Worm (Caenorhabditis elegans) whole organism, L2 larva: ENCODE measurements around the gene ZK742.4.

ENCODE experiments used
- C34F6.9 ChIP-seq: fragments of 150-350 bp; optimal IDR thresholded peaks from 2 replicates; lab custom pipeline; 2014; ENCODE audit warnings: missing biosample characterization, missing genetic modification characterization
- R02D3.7 ChIP-seq: fragments of 150-350 bp; optimal IDR thresholded peaks from 2 replicates; lab custom pipeline; 2014; ENCODE audit warnings: missing biosample characterization, missing genetic modification characterization
- ZK546.5 ChIP-seq: sonication (generic microtip); optimal IDR thresholded peaks from 2 replicates; lab custom pipeline; 2017; ENCODE audit warnings: missing biosample characterization, missing genetic modification characterization
- ama-1 ChIP-seq: fragments of 150-350 bp; optimal IDR thresholded peaks from 2 replicates; lab custom pipeline; 2018; ENCODE audit warnings: inconsistent platforms
- blmp-1 ChIP-seq: sonication (generic microtip); optimal IDR thresholded peaks from 2 replicates; lab custom pipeline; 2017; ENCODE audit warnings: missing genetic modification characterization, mild to moderate bottlenecking, missing compliant biosample characterization, antibody characterized with exemption, moderate library complexity; ENCODE audit not compliant: insufficient read depth
- ceh-16 ChIP-seq: fragments of 150-350 bp; optimal IDR thresholded peaks from 2 replicates; lab custom pipeline; 2014; ENCODE audit warnings: missing biosample characterization, missing genetic modification characterization
- ceh-82 ChIP-seq: fragments of 150-350 bp; optimal IDR thresholded peaks from 2 replicates; lab custom pipeline; 2014; ENCODE audit warnings: missing biosample characterization, missing genetic modification characterization
- crh-2 ChIP-seq: sonication (generic microtip); optimal IDR thresholded peaks from 2 replicates; lab custom pipeline; 2017; ENCODE audit warnings: missing biosample characterization, missing genetic modification characterization
- elt-1 ChIP-seq: fragments of 150-350 bp; optimal IDR thresholded peaks from 2 replicates; lab custom pipeline; 2014; ENCODE audit warnings: missing biosample characterization, missing genetic modification characterization
- elt-3 ChIP-seq: sonication (generic microtip); optimal IDR thresholded peaks from 2 replicates; lab custom pipeline; 2017; ENCODE audit warnings: missing biosample characterization, missing genetic modification characterization
- fos-1 ChIP-seq: fragments of 150-350 bp; optimal IDR thresholded peaks from 2 replicates; lab custom pipeline; 2014; ENCODE audit warnings: missing biosample characterization, missing genetic modification characterization
- gmeb-1 ChIP-seq: fragments of 150-350 bp; optimal IDR thresholded peaks from 2 replicates; lab custom pipeline; 2014; ENCODE audit warnings: missing biosample characterization, missing genetic modification characterization
- lin-11 ChIP-seq: fragments of 150-350 bp; sonication (generic microtip); optimal IDR thresholded peaks from 2 replicates; lab custom pipeline; 2014; ENCODE audit warnings: missing biosample characterization, missing genetic modification characterization, inconsistent platforms, mixed read lengths
- lin-13 ChIP-seq: fragments of 150-350 bp; optimal IDR thresholded peaks from 2 replicates; lab custom pipeline; 2014; ENCODE audit warnings: missing biosample characterization, missing genetic modification reagents, missing genetic modification characterization
- lsy-2 ChIP-seq, 2 experiments: fragments of 150-350 bp in 1 of 2; sonication (generic microtip) in 1 of 2; optimal IDR thresholded peaks; 2 replicates each; lab custom pipeline; 2014 to 2017; ENCODE audit warnings: missing biosample characterization in 2 of 2, missing genetic modification characterization in 2 of 2
- mab-5 ChIP-seq: fragments of 150-350 bp; optimal IDR thresholded peaks from 2 replicates; lab custom pipeline; 2014; ENCODE audit warnings: missing biosample characterization, missing genetic modification characterization
- mbf-1 ChIP-seq: sonication (generic microtip); optimal IDR thresholded peaks from 2 replicates; lab custom pipeline; 2017; ENCODE audit warnings: missing biosample characterization, missing genetic modification characterization
- nhr-12 ChIP-seq: fragments of 150-350 bp; optimal IDR thresholded peaks from 2 replicates; lab custom pipeline; 2014; ENCODE audit warnings: missing biosample characterization, missing genetic modification characterization
- nhr-129 ChIP-seq: fragments of 150-350 bp; optimal IDR thresholded peaks from 2 replicates; lab custom pipeline; 2014; ENCODE audit warnings: missing biosample characterization, missing genetic modification characterization
- nhr-21 ChIP-seq: fragments of 150-350 bp; optimal IDR thresholded peaks from 2 replicates; lab custom pipeline; 2014; ENCODE audit warnings: missing biosample characterization, missing genetic modification characterization
- nhr-23 ChIP-seq: fragments of 150-350 bp; optimal IDR thresholded peaks from 2 replicates; lab custom pipeline; 2014; ENCODE audit warnings: missing biosample characterization, missing genetic modification reagents, missing genetic modification characterization
- nhr-25 ChIP-seq: fragments of 150-350 bp; sonication (generic microtip); optimal IDR thresholded peaks from 3 replicates; lab custom pipeline; 2014; ENCODE audit warnings: missing biosample characterization, missing genetic modification characterization
- nhr-6 ChIP-seq: fragments of 150-350 bp; optimal IDR thresholded peaks from 2 replicates; lab custom pipeline; 2014; ENCODE audit warnings: missing biosample characterization, missing genetic modification characterization
- nhr-77 ChIP-seq: fragments of 150-350 bp; optimal IDR thresholded peaks from 2 replicates; lab custom pipeline; 2014; ENCODE audit warnings: missing biosample characterization, missing genetic modification characterization
- peb-1 ChIP-seq: fragments of 150-350 bp; optimal IDR thresholded peaks from 2 replicates; lab custom pipeline; 2014; ENCODE audit warnings: missing biosample characterization, missing genetic modification characterization
- sma-3 ChIP-seq: sonication (generic microtip); optimal IDR thresholded peaks from 2 replicates; lab custom pipeline; 2016; ENCODE audit warnings: missing genetic modification reagents, missing genetic modification characterization, missing compliant biosample characterization
- sma-9 ChIP-seq, 2 experiments: fragments of 150-350 bp in 1 of 2; sonication (generic microtip) in 1 of 2; optimal IDR thresholded peaks; 2 replicates each; lab custom pipeline; 2014 to 2016; ENCODE audit warnings: missing genetic modification characterization in 2 of 2, mild to moderate bottlenecking in 1 of 2, missing biosample characterization in 1 of 2, missing compliant biosample characterization in 1 of 2, missing genetic modification reagents in 1 of 2, moderate library complexity in 1 of 2
- snpc-4 ChIP-seq: fragments of 150-350 bp; optimal IDR thresholded peaks from 2 replicates; lab custom pipeline; 2014; ENCODE audit warnings: missing biosample characterization, missing genetic modification characterization
- unc-39 ChIP-seq: fragments of 150-350 bp; optimal IDR thresholded peaks from 2 replicates; lab custom pipeline; 2014; ENCODE audit warnings: missing biosample characterization, missing genetic modification characterization
- unc-55 ChIP-seq: fragments of 150-350 bp; sonication (generic microtip); optimal IDR thresholded peaks from 3 replicates; lab custom pipeline; 2014; ENCODE audit warnings: missing biosample characterization, missing genetic modification reagents, missing genetic modification characterization
- unc-62 ChIP-seq: fragments of 150-350 bp; optimal IDR thresholded peaks from 2 replicates; lab custom pipeline; 2014; ENCODE audit warnings: missing biosample characterization, missing genetic modification reagents, missing genetic modification characterization
- ztf-1 ChIP-seq: fragments of 200-800 bp; sonication (Bioruptor generic); conservative IDR thresholded peaks from 2 replicates; pipeline ENCODE4 v1.3.6; 2022; ENCODE audit warnings: missing genetic modification characterization, missing compliant biosample characterization
- ztf-11 ChIP-seq: sonication (generic microtip); optimal IDR thresholded peaks from 2 replicates; lab custom pipeline; 2017; ENCODE audit warnings: missing biosample characterization, missing genetic modification characterization
- ztf-4 ChIP-seq: fragments of 150-350 bp; optimal IDR thresholded peaks from 2 replicates; lab custom pipeline; 2014; ENCODE audit warnings: missing biosample characterization, missing genetic modification characterization

Gene ZK742.4

ce11 chrV:7808444-7808843 is 3.1 kb downstream of the ZK742.4 start:
- TF ChIP-seq nhr-23 (tag; lab: Kevin White, UChicago) = no peak
- no peak for TF ChIP-seq ceh-16 (tag; lab: Kevin White, UChicago)
- TF ChIP-seq C34F6.9 (tag; lab: Kevin White, UChicago) = no peak
- no peak for TF ChIP-seq ztf-1 (GFP tag; lab: Robert Waterston, UW)
- TF ChIP-seq snpc-4 (tag; lab: Kevin White, UChicago) = no peak
- TF ChIP-seq sma-9 (GFP tag; optimal IDR thresholded peaks at IDR 0.05; lab: Kevin White, UChicago) = no peak
- TF ChIP-seq sma-9 (tag; optimal IDR thresholded peaks at IDR 0.05; lab: Kevin White, UChicago) = no peak
- TF ChIP-seq R02D3.7 (tag; lab: Kevin White, UChicago) = no peak

DNA sequence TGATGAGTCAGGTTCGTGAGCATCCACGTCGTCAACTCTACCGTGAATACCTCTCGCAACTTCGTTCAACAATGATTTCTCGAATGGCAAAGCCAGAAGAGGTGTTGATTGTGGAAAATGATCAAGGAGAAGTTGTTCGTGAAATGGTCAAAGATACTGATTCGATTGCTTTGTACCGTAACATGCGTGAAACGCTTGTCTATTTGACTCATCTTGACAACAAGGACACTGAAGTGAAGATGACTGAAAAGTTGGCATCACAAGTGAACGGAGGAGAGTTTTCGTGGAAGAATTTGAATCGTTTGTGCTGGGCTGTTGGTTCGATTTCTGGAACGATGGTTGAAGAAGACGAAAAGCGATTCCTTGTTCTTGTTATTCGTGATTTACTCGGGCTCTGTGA is 5.0 kb downstream of the ZK742.4 start:
- TF ChIP-seq ZK546.5 (tag; lab: Kevin White, UChicago) (no peak), ama-1 (lab: Kevin White, UChicago) (peak; percentile 17)
- TF ChIP-seq, all 48 proteins: peak for 1

DNA sequence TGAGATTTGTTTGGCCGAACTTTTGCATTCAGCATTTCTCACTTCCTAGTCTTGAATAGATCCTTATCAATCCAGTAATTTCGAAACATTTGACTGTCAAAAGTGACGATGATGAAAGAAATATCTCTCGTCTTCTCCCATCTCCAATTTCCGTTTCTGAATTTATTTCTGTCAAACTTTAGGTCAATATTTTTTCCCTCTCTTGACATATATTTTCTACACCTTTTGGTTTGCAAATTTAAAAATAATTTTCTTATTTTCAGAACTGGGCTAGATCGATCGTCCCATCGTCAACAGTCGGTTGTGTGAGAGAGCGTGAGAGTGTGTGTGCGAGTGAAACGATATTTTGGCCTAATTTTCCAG is 6.8 kb downstream of the ZK742.4 start, which contains the start of gene xpo-1:
Gene xpo-1, plus strand, starts transcription at position 264 of the 363 bp plus-strand sequence.
- TF ChIP-seq lin-11 (tag; lab: Kevin White, UChicago) (no peak), elt-3 (tag; lab: Kevin White, UChicago) (no peak), nhr-21 (tag; lab: Kevin White, UChicago) (no peak), ZK546.5 (tag; lab: Kevin White, UChicago) (no peak), gmeb-1 (tag; lab: Kevin White, UChicago) (no peak), unc-62 (no peak), nhr-6 (tag; lab: Kevin White, UChicago) (no peak), nhr-12 (tag; lab: Kevin White, UChicago) (no peak), elt-1 (tag; lab: Kevin White, UChicago) (no peak), lsy-2 (tag; optimal IDR thresholded peaks at IDR 0.05; lab: Kevin White, UChicago) (no peak), lin-13 (no peak), sma-9 (GFP tag; optimal IDR thresholded peaks at IDR 0.05; lab: Kevin White, UChicago) (no peak), sma-9 (tag; optimal IDR thresholded peaks at IDR 0.05; lab: Kevin White, UChicago) (no peak), peb-1 (no peak), mab-5 (tag; lab: Kevin White, UChicago) (no peak), ztf-4 (tag; lab: Kevin White, UChicago) (no peak), mbf-1 (tag; lab: Kevin White, UChicago) (no peak), nhr-23 (tag; lab: Kevin White, UChicago) (no peak)

ce11 chrV:7804064-7804800 is 7.4 kb downstream of the ZK742.4 start, which contains the start of gene uvs-1:
uvs-1 (minus strand) TSS chrV:7804208.
- TF ChIP-seq blmp-1 (no peak), ama-1 (lab: Kevin White, UChicago) (no peak), mbf-1 (tag; lab: Kevin White, UChicago) (no peak), ztf-1 (GFP tag; lab: Robert Waterston, UW) (no peak), ZK546.5 (tag; lab: Kevin White, UChicago) (no peak), unc-39 (no peak), unc-62 (no peak), sma-9 (GFP tag; optimal IDR thresholded peaks at IDR 0.05; lab: Kevin White, UChicago) (peak; percentile 18), sma-9 (tag; optimal IDR thresholded peaks at IDR 0.05; lab: Kevin White, UChicago) (no peak), nhr-25 (tag; lab: Kevin White, UChicago) (peak; percentile 23), C34F6.9 (tag; lab: Kevin White, UChicago) (peak; percentile 68), ceh-16 (tag; lab: Kevin White, UChicago) (no peak), nhr-77 (no peak), nhr-6 (tag; lab: Kevin White, UChicago) (no peak), ceh-82 (tag; lab: Kevin White, UChicago) (no peak), sma-3 (GFP tag; lab: Kevin White, UChicago) (peak; percentile 37), lin-11 (tag; lab: Kevin White, UChicago) (no peak), nhr-129 (tag; lab: Kevin White, UChicago) (peak; percentile 73), unc-55 (GFP tag; lab: Kevin White, UChicago) (peak; percentile 69), crh-2 (tag; lab: Kevin White, UChicago) (peak; percentile 29), fos-1 (peak; percentile 45), elt-1 (tag; lab: Kevin White, UChicago) (no peak), ztf-11 (tag; lab: Kevin White, UChicago) (no peak), lin-13 (no peak), lsy-2 (tag; optimal IDR thresholded peaks at IDR 0.05; lab: Kevin White, UChicago) (peak in 1 of 2 experiments; percentile 19), gmeb-1 (tag; lab: Kevin White, UChicago) (peak; percentile 6), ztf-4 (tag; lab: Kevin White, UChicago) (no peak), mab-5 (tag; lab: Kevin White, UChicago) (no peak)
